Fruit fly (Drosophila melanogaster): Measurements from ENCODE around the gene CG5321.

Gene CG5321

dm6 chrX:14679189-14679588, at the start of gene CG5321 (continued):
- TF ChIP-seq ci (GFP tag; IDR thresholded peaks at IDR 0.05) (peak; percentile 67; the same call in 2 of the 3 replicates), Ssrp (tag; optimal IDR thresholded peaks at IDR 0.05) (peak; percentile 31), lmd (GFP tag; IDR thresholded peaks at IDR 0.05) (peak; percentile 33; the same call in 1 of the 2 replicates), cwo (GFP tag; optimal IDR thresholded peaks at IDR 0.05) (peak; percentile 28), Hr51 (GFP tag; optimal IDR thresholded peaks at IDR 0.05) (peak in 1 of 2 experiments; percentile 55), CG31224 (GFP tag; IDR thresholded peaks at IDR 0.05) (no peak), HLH3B (GFP tag; IDR thresholded peaks at IDR 0.05) (peak; percentile 54; the same call in 1 of the 2 replicates), zfh1 (GFP tag; IDR thresholded peaks at IDR 0.05) (peak; percentile 47; the same call in 1 of the 3 replicates), CG8388 (GFP tag; optimal IDR thresholded peaks at IDR 0.05) (peak; percentile 41), CG11696 (GFP tag; IDR thresholded peaks at IDR 0.05) (no peak), mld (GFP tag; IDR thresholded peaks at IDR 0.05; ENCODE audit: partially characterized antibody) (no peak), Dip2 (GFP tag; IDR thresholded peaks at IDR 0.05) (no peak), Myb (GFP tag; optimal IDR thresholded peaks at IDR 0.05) (no peak), grau (tag; optimal IDR thresholded peaks at IDR 0.05) (peak; percentile 65)

dm6 chrX:14633168-14633567, 46.2 kb upstream of the CG5321 start:
- TF ChIP-seq dm (GFP tag; optimal IDR thresholded peaks at IDR 0.05) (peak; percentile 15), prd (optimal IDR thresholded peaks at IDR 0.05) (no peak), prd (GFP tag; IDR thresholded peaks at IDR 0.05) (peak; percentile 75), aop (GFP tag; IDR thresholded peaks at IDR 0.05) (no peak), stwl (tag; optimal IDR thresholded peaks at IDR 0.05) (no peak), sens (GFP tag) (peak; percentile 95), CG2116 (GFP tag; optimal IDR thresholded peaks at IDR 0.05) (peak; percentile 27), Fer3 (tag; optimal IDR thresholded peaks at IDR 0.05) (peak; percentile 41), tx (GFP tag; optimal IDR thresholded peaks at IDR 0.05) (peak; percentile 32), Chrac-16 (GFP tag; optimal IDR thresholded peaks at IDR 0.05) (peak; percentile 56), CG3838 (GFP tag; optimal IDR thresholded peaks at IDR 0.05) (no peak), CG4854 (GFP tag; optimal IDR thresholded peaks at IDR 0.05) (peak; percentile 23), CG10267 (tag; optimal IDR thresholded peaks at IDR 0.05) (peak; percentile 54), sim (GFP tag; IDR thresholded peaks at IDR 0.05) (no peak), CG34224 (GFP tag; IDR thresholded peaks at IDR 0.05; ENCODE audit: partially characterized antibody) (no peak), CG15073 (GFP tag; optimal IDR thresholded peaks at IDR 0.05) (no peak), org-1 (GFP tag; optimal IDR thresholded peaks at IDR 0.05) (peak; percentile 32), Dek (tag; optimal IDR thresholded peaks at IDR 0.05) (no peak), Gsc (GFP tag; IDR thresholded peaks at IDR 0.05) (no peak), tin (GFP tag; optimal IDR thresholded peaks at IDR 0.05) (peak; percentile 35), CG17912 (GFP tag; optimal IDR thresholded peaks at IDR 0.05) (no peak), CG11560 (tag; IDR thresholded peaks at IDR 0.05) (no peak), CG8290 (GFP tag; optimal IDR thresholded peaks at IDR 0.05) (peak; percentile 23), CG8290 (tag; optimal IDR thresholded peaks at IDR 0.05) (no peak), CG1529 (GFP tag; optimal IDR thresholded peaks at IDR 0.05) (peak; percentile 45), salm (tag; optimal IDR thresholded peaks at IDR 0.05) (peak; percentile 30), lov (optimal IDR thresholded peaks at IDR 0.05) (no peak), lov (GFP tag; IDR thresholded peaks at IDR 0.05) (0 out of 3 replicates have a peak, but pooled peaks have one; percentile 30), mam (GFP tag; optimal IDR thresholded peaks at IDR 0.05) (peak; percentile 9), bab2 (GFP tag; optimal IDR thresholded peaks at IDR 0.05) (peak; percentile 29), sqz (GFP tag; optimal IDR thresholded peaks at IDR 0.05) (peak; percentile 38), trem (tag; optimal IDR thresholded peaks at IDR 0.05) (peak; percentile 42), CG4424 (GFP tag; optimal IDR thresholded peaks at IDR 0.05) (peak; percentile 69), CG9609 (GFP tag; optimal IDR thresholded peaks at IDR 0.05) (peak; percentile 54), CG12155 (GFP tag; optimal IDR thresholded peaks at IDR 0.05) (peak; percentile 21), CG1832 (GFP tag; optimal IDR thresholded peaks at IDR 0.05) (no peak), CG9215 (GFP tag; IDR thresholded peaks at IDR 0.05) (no peak), CG14667 (GFP tag; IDR thresholded peaks at IDR 0.05) (peak; percentile 19; the same call in 1 of the 2 replicates)

Measured in whole organism, embryonic.